Worm (Caenorhabditis elegans) whole organism, L4 larva: Measurements from ENCODE around the gene W09D6.1.

Experiments
- D1046.2 ChIP-seq: fragments of 200-800 bp; sonication (Bioruptor generic); IDR thresholded peaks from 2 replicates; pipeline ENCODE4 v1.3.6; 2022; ENCODE audit warnings: missing genetic modification characterization, missing compliant biosample characterization
- F37D6.2 ChIP-seq: sonication (generic microtip); optimal IDR thresholded peaks from 2 replicates; lab custom pipeline; 2016; ENCODE audit warnings: mild to moderate bottlenecking, missing genetic modification characterization, missing compliant biosample characterization
- R02D3.7 ChIP-seq: fragments of 150-350 bp; sonication (generic microtip); optimal IDR thresholded peaks from 3 replicates; lab custom pipeline; 2014; ENCODE audit warnings: missing biosample characterization, missing genetic modification characterization
- T20F7.1 ChIP-seq: fragments of 200-800 bp; sonication (Bioruptor generic); optimal IDR thresholded peaks from 2 replicates; lab custom pipeline; 2018; ENCODE audit warnings: mild to moderate bottlenecking, missing genetic modification characterization, missing compliant biosample characterization
- Y105C5A.15 ChIP-seq: fragments of 200-800 bp; sonication (Bioruptor generic); IDR thresholded peaks from 2 replicates; pipeline ENCODE4 v1.3.6; 2022; ENCODE audit warnings: missing genetic modification characterization, missing compliant biosample characterization
- Y75B8A.6 ChIP-seq: fragments of 200-800 bp; sonication (Bioruptor generic); IDR thresholded peaks from 2 replicates; pipeline ENCODE4 v1.3.6; 2022; ENCODE audit warnings: missing genetic modification reagents, missing genetic modification characterization, missing compliant biosample characterization
- aha-1 ChIP-seq: fragments of 150-350 bp; peaks from one replicate; lab custom pipeline; 2014; ENCODE audit warnings: missing biosample characterization, missing genetic modification characterization
- ama-1 ChIP-seq: fragments of 150-350 bp; optimal IDR thresholded peaks from 2 replicates; lab custom pipeline; 2014; ENCODE audit warnings: inconsistent platforms, mixed read lengths
- ceh-32 ChIP-seq: sonication (generic microtip); optimal IDR thresholded peaks from 2 replicates; lab custom pipeline; 2016; ENCODE audit warnings: mild to moderate bottlenecking, missing genetic modification characterization, missing compliant biosample characterization; ENCODE audit not compliant: poor library complexity
- ceh-44 ChIP-seq: fragments of 200-800 bp; sonication (Bioruptor generic); IDR thresholded peaks from 2 replicates; pipeline ENCODE4 v1.3.6; 2022; ENCODE audit warnings: missing genetic modification reagents, missing genetic modification characterization, missing compliant biosample characterization
- ces-1 ChIP-seq: fragments of 150-350 bp; sonication (generic microtip); optimal IDR thresholded peaks from 4 replicates; lab custom pipeline; 2014; ENCODE audit warnings: missing biosample characterization, missing genetic modification reagents, missing genetic modification characterization
- cey-2 ChIP-seq: sonication (generic microtip); optimal IDR thresholded peaks from 3 replicates; lab custom pipeline; 2017; ENCODE audit warnings: missing genetic modification characterization, mild to moderate bottlenecking, missing compliant biosample characterization, antibody characterized with exemption, borderline replicate concordance; ENCODE audit not compliant: insufficient read depth
- daf-12 ChIP-seq: fragments of 150-350 bp; optimal IDR thresholded peaks from 2 replicates; lab custom pipeline; 2014; ENCODE audit warnings: missing biosample characterization, missing genetic modification reagents, missing genetic modification characterization
- daf-19 ChIP-seq: fragments of 200-800 bp; sonication (Bioruptor generic); conservative IDR thresholded peaks from 2 replicates; pipeline ENCODE4 v1.3.6; 2022; ENCODE audit warnings: missing genetic modification characterization, missing compliant biosample characterization
- daf-8 ChIP-seq: fragments of 200-800 bp; sonication (Bioruptor generic); IDR thresholded peaks from 2 replicates; pipeline ENCODE4 v1.3.6; 2022; ENCODE audit warnings: missing genetic modification characterization, missing compliant biosample characterization
- dve-1 ChIP-seq: sonication (generic microtip); optimal IDR thresholded peaks from 2 replicates; lab custom pipeline; 2017; ENCODE audit warnings: antibody characterized with exemption, mild to moderate bottlenecking, missing genetic modification characterization, missing compliant biosample characterization; ENCODE audit not compliant: insufficient read depth
- fkh-10 ChIP-seq: fragments of 150-350 bp; optimal IDR thresholded peaks from 2 replicates; lab custom pipeline; 2014; ENCODE audit warnings: missing biosample characterization, missing genetic modification reagents, missing genetic modification characterization
- gei-8 ChIP-seq: fragments of 200-800 bp; sonication (Bioruptor generic); optimal IDR thresholded peaks from 2 replicates; lab custom pipeline; 2018; ENCODE audit warnings: mild to moderate bottlenecking, missing genetic modification characterization, missing compliant biosample characterization
- hif-1 ChIP-seq, 2 experiments: sonication (generic microtip); optimal IDR thresholded peaks; 2 replicates each; lab custom pipeline; 2016 to 2017; ENCODE audit warnings: missing compliant biosample characterization in 2 of 2, missing genetic modification characterization in 2 of 2, missing genetic modification reagents in 2 of 2, missing genotype in 2 of 2, mild to moderate bottlenecking in 1 of 2
- hmg-1.1 ChIP-seq: fragments of 200-800 bp; sonication (Bioruptor generic); IDR thresholded peaks from 2 replicates; pipeline ENCODE4 v1.3.6; 2022; ENCODE audit warnings: missing genetic modification reagents, missing genetic modification characterization, missing compliant biosample characterization
- jun-1 ChIP-seq: fragments of 150-350 bp; optimal IDR thresholded peaks from 2 replicates; lab custom pipeline; 2014; ENCODE audit warnings: missing biosample characterization, missing genetic modification reagents, missing genetic modification characterization
- lin-1 ChIP-seq: fragments of 200-800 bp; sonication (Bioruptor generic); IDR thresholded peaks from 2 replicates; pipeline ENCODE4 v1.3.6; 2022; ENCODE audit warnings: missing genetic modification reagents, missing genetic modification characterization, missing compliant biosample characterization
- lin-15B ChIP-seq: fragments of 150-350 bp; sonication (generic microtip); optimal IDR thresholded peaks from 3 replicates; lab custom pipeline; 2014; ENCODE audit warnings: missing biosample characterization, missing genetic modification characterization
- madf-5 ChIP-seq, 2 experiments: fragments of 200-800 bp; sonication (Bioruptor generic); IDR thresholded peaks; 2 replicates each; pipeline ENCODE4 v1.3.6; 2022; ENCODE audit warnings: missing compliant biosample characterization in 2 of 2, missing genetic modification characterization in 2 of 2
- madf-9 ChIP-seq: fragments of 200-800 bp; sonication (Bioruptor generic); conservative IDR thresholded peaks from 2 replicates; pipeline ENCODE4 v1.3.6; 2022; ENCODE audit warnings: missing genetic modification reagents, missing genetic modification characterization, missing compliant biosample characterization
- mdt-29 ChIP-seq: fragments of 200-800 bp; sonication (Bioruptor generic); IDR thresholded peaks from 2 replicates; pipeline ENCODE4 v1.3.6; 2022; ENCODE audit warnings: missing genetic modification reagents, missing genetic modification characterization, missing compliant biosample characterization
- mep-1 ChIP-seq: fragments of 150-350 bp; sonication (generic microtip); optimal IDR thresholded peaks from 3 replicates; lab custom pipeline; 2014; ENCODE audit warnings: missing biosample characterization, missing genetic modification characterization
- mxl-3 ChIP-seq: fragments of 200-800 bp; sonication (Bioruptor generic); optimal IDR thresholded peaks from 2 replicates; lab custom pipeline; 2018; ENCODE audit warnings: mild to moderate bottlenecking, missing genetic modification characterization, missing compliant biosample characterization
- nhr-10 ChIP-seq: fragments of 150-350 bp; optimal IDR thresholded peaks from 2 replicates; lab custom pipeline; 2014; ENCODE audit warnings: missing biosample characterization, missing genetic modification characterization
- nhr-237 ChIP-seq: sonication (generic microtip); optimal IDR thresholded peaks from 2 replicates; lab custom pipeline; 2017; ENCODE audit warnings: missing biosample characterization, missing genetic modification characterization
- nhr-28 ChIP-seq: fragments of 150-350 bp; optimal IDR thresholded peaks from 2 replicates; lab custom pipeline; 2014; ENCODE audit warnings: missing biosample characterization, missing genetic modification characterization
- nhr-48 ChIP-seq: sonication (generic microtip); optimal IDR thresholded peaks from 2 replicates; lab custom pipeline; 2016; ENCODE audit warnings: mild to moderate bottlenecking, missing genetic modification characterization, missing compliant biosample characterization
- nhr-76 ChIP-seq: fragments of 150-350 bp; optimal IDR thresholded peaks from 2 replicates; lab custom pipeline; 2014; ENCODE audit warnings: missing biosample characterization, missing genetic modification characterization
- nhr-77 ChIP-seq: fragments of 150-350 bp; optimal IDR thresholded peaks from 2 replicates; lab custom pipeline; 2014; ENCODE audit warnings: missing biosample characterization, missing genetic modification characterization
- pha-4 ChIP-seq, 2 experiments: fragments of 150-350 bp in 1 of 2; fragments of 200-800 bp in 1 of 2; sonication (Bioruptor generic) in 1 of 2; IDR thresholded peaks in 1 of 2; optimal IDR thresholded peaks in 1 of 2; 2 replicates each; pipeline versions ENCODE4 v1.3.6 to Lab custom; 2014 to 2022; ENCODE audit warnings: missing genetic modification characterization in 2 of 2, missing genetic modification reagents in 2 of 2, missing biosample characterization in 1 of 2, missing compliant biosample characterization in 1 of 2
- rbr-2 ChIP-seq: sonication (generic microtip); optimal IDR thresholded peaks from 2 replicates; lab custom pipeline; 2016; ENCODE audit warnings: missing genotype, missing genetic modification characterization, missing compliant biosample characterization
- saeg-2 ChIP-seq: fragments of 200-800 bp; sonication (Bioruptor generic); IDR thresholded peaks from 2 replicates; pipeline ENCODE4 v1.3.6; 2022; ENCODE audit warnings: missing genetic modification reagents, missing genetic modification characterization, missing compliant biosample characterization
- skn-1 ChIP-seq: fragments of 150-350 bp; optimal IDR thresholded peaks from 2 replicates; lab custom pipeline; 2014; ENCODE audit warnings: missing biosample characterization, missing genetic modification characterization
- tra-1 ChIP-seq: fragments of 200-800 bp; sonication (Bioruptor generic); IDR thresholded peaks from 2 replicates; pipeline ENCODE4 v1.3.6; 2022; ENCODE audit warnings: missing genetic modification reagents, missing genetic modification characterization, missing compliant biosample characterization
- unc-62 ChIP-seq, 3 experiments: fragments of 150-350 bp in 1 of 3; sonication (generic microtip); optimal IDR thresholded peaks in 2 of 3; peaks in 1 of 3; 1 replicate in 1 of 3; 2 replicates in 2 of 3; lab custom pipeline; 2014 to 2017; ENCODE audit warnings: missing biosample characterization in 3 of 3, missing genetic modification characterization in 3 of 3, missing genetic modification reagents in 3 of 3, missing genotype in 1 of 3
- vab-7 ChIP-seq: fragments of 200-800 bp; sonication (Bioruptor generic); IDR thresholded peaks from 2 replicates; pipeline ENCODE4 v1.3.6; 2022; ENCODE audit warnings: missing genetic modification reagents, missing genetic modification characterization, missing compliant biosample characterization
- zip-11 ChIP-seq: fragments of 200-800 bp; sonication (Bioruptor generic); IDR thresholded peaks from 2 replicates; pipeline ENCODE4 v1.3.6; 2022; ENCODE audit warnings: missing genetic modification characterization, missing compliant biosample characterization
- ztf-11 ChIP-seq: fragments of 150-350 bp; optimal IDR thresholded peaks from 2 replicates; lab custom pipeline; 2014; ENCODE audit warnings: missing biosample characterization, missing genetic modification characterization

W09D6.1 gene

DNA sequence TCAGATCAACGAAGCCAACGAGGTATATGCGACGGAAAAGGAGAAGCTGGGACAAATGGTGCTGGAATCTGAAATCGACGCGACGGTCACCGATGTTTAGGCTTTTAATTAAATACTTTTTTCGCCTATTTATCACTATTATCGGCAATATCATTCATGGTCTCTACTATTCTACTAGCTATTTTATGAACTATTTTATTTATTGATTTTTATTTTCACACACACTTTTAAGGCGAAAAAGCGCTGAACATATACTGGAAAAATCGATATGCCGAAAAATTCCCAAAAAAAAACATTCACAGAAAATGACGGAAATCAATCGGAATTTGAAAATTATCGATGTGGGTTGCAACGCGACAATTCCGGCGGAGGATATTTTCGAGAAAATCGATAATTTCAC is at the start of gene W09D6.1:
TSS of gene W09D6.1 (plus strand) at position 301 of the 400 bp plus-strand sequence.
- TF ChIP-seq ceh-44 (GFP tag; lab: Robert Waterston, UW) (no peak), rbr-2 (tag; lab: Kevin White, UChicago) (no peak), skn-1 (tag; lab: Kevin White, UChicago) (no peak), daf-12 (tag; lab: Kevin White, UChicago) (no peak), jun-1 (tag; lab: Kevin White, UChicago) (no peak), zip-11 (no peak), mdt-29 (GFP tag; lab: Robert Waterston, UW) (no peak), ztf-11 (tag; lab: Kevin White, UChicago) (no peak), gei-8 (GFP tag; lab: Kevin White, UChicago) (no peak)

DNA sequence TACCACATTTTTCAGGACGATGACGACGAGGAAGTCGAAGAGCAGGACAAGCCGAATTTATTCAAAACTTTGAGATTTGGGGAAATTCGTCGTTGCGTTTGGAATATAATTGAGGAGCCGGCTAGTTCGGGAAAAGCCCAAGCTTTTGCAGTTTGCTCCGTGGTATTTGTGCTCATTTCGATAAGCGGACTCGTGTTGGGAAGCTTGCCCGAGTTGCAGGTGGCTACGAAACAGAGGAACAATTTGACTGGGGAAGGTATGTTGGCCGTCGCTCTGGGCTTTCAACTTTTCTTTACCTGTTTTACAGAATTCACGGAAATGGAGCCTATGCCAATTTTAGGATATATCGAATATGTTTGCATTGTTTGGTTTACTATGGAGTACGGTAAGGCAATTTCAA is 46.4 kb upstream of the W09D6.1 start:
- no peak for TF ChIP-seq tra-1 (GFP tag; lab: Robert Waterston, UW)
- peak; percentile 51 for TF ChIP-seq aha-1 (tag; lab: Kevin White, UChicago)

ce11 chrIII:11025138-11025537 is 43.5 kb upstream of the W09D6.1 start:
- peak; percentile 63 for TF ChIP-seq aha-1 (tag; lab: Kevin White, UChicago)
- TF ChIP-seq nhr-10: no peak
- peak in 1 of 2 experiments; percentile 61 for TF ChIP-seq unc-62 (GFP tag; optimal IDR thresholded peaks at IDR 0.05 in 1 of 2; lab: Kevin White, UChicago)
- no peak for TF ChIP-seq unc-62 (tag; optimal IDR thresholded peaks at IDR 0.05; lab: Kevin White, UChicago)
- no peak for TF ChIP-seq Y105C5A.15
- no peak for TF ChIP-seq mep-1 (tag; lab: Kevin White, UChicago)
- no peak for TF ChIP-seq madf-5 (GFP tag; IDR thresholded peaks at IDR 0.05; lab: Robert Waterston, UW)
- no peak for TF ChIP-seq dve-1 (tag; lab: Kevin White, UChicago)
- no peak for TF ChIP-seq mxl-3 (GFP tag; lab: Kevin White, UChicago)
- TF ChIP-seq, all 104 proteins: peak for 2

- TF ChIP-seq D1046.2 (GFP tag; lab: Robert Waterston, UW) (no peak), jun-1 (tag; lab: Kevin White, UChicago) (no peak), saeg-2 (GFP tag; lab: Robert Waterston, UW) (peak; percentile 36; the same call in 1 of the 2 replicates), unc-62 (GFP tag; optimal IDR thresholded peaks at IDR 0.05 in 1 of 2; lab: Kevin White, UChicago) (no peak), unc-62 (tag; optimal IDR thresholded peaks at IDR 0.05; lab: Kevin White, UChicago) (no peak), skn-1 (tag; lab: Kevin White, UChicago) (no peak), fkh-10 (no peak), cey-2 (tag; lab: Kevin White, UChicago) (no peak), rbr-2 (tag; lab: Kevin White, UChicago) (no peak), nhr-237 (tag; lab: Kevin White, UChicago) (no peak), nhr-48 (tag; lab: Kevin White, UChicago) (peak; percentile 45), madf-9 (GFP tag; lab: Robert Waterston, UW) (no peak), lin-15B (no peak), R02D3.7 (tag; lab: Kevin White, UChicago) (no peak), vab-7 (no peak), hmg-1.1 (GFP tag; lab: Robert Waterston, UW) (no peak), nhr-77 (tag; lab: Kevin White, UChicago) (peak; percentile 86), ama-1 (lab: Kevin White, UChicago) (no peak), dve-1 (tag; lab: Kevin White, UChicago) (peak; percentile 99), Y75B8A.6 (GFP tag; lab: Robert Waterston, UW) (no peak), pha-4 (GFP tag; IDR thresholded peaks at IDR 0.05; lab: Robert Waterston, UW) (peak; percentile 50; the same call in 1 of the 2 replicates), pha-4 (tag; optimal IDR thresholded peaks at IDR 0.05; lab: Kevin White, UChicago) (no peak), nhr-76 (tag; lab: Kevin White, UChicago) (no peak), T20F7.1 (GFP tag; lab: Kevin White, UChicago) (no peak), ces-1 (no peak), mep-1 (tag; lab: Kevin White, UChicago) (peak; percentile 56), daf-19 (no peak), hif-1 (tag; optimal IDR thresholded peaks at IDR 0.05; lab: Kevin White, UChicago) (no peak), daf-8 (GFP tag; lab: Robert Waterston, UW) (no peak), lin-1 (GFP tag; lab: Robert Waterston, UW) (peak; percentile 89), F37D6.2 (tag; lab: Kevin White, UChicago) (no peak), nhr-28 (peak; percentile 74), ceh-32 (tag; lab: Kevin White, UChicago) (no peak)
These were observed 42.1 kb upstream of the W09D6.1 start, which contains the start of gene Y48A6B.7 for ce11 chrIII:11026516-11027048. Gene Y48A6B.7, minus strand, starts transcription at chrIII:11026566.
